Worm (Caenorhabditis elegans): ENCODE data around the gene F46B3.15.
A peak's percentile ranks its signal among the peaks of the same experiment; 100 is the strongest.

Gene F46B3.15

ce11 chrV:20654350-20654749 is 20.8 kb upstream of the F46B3.15 start, which contains the start of gene mnr-1:
TSS of gene mnr-1 (plus strand) at chrV:20654650.
- TF ChIP-seq snpc-1.2 (GFP tag; IDR thresholded peaks at IDR 0.05): no peak
- TF ChIP-seq F37D6.2 (tag; optimal IDR thresholded peaks at IDR 0.05): no peak
- no peak for TF ChIP-seq madf-5 (GFP tag; IDR thresholded peaks at IDR 0.05)
- no peak for TF ChIP-seq ceh-82 (tag; optimal IDR thresholded peaks at IDR 0.05)
- no peak for TF ChIP-seq jun-1 (tag; optimal IDR thresholded peaks at IDR 0.05)
- no peak for TF ChIP-seq dmd-6 (GFP tag; IDR thresholded peaks at IDR 0.05)

- no peak for TF ChIP-seq ceh-44 (GFP tag; IDR thresholded peaks at IDR 0.05)
- no peak for TF ChIP-seq skn-1 (tag; optimal IDR thresholded peaks at IDR 0.05)
- peak; percentile 14 for TF ChIP-seq fkh-10 (GFP tag; optimal IDR thresholded peaks at IDR 0.05)
These were observed 18.4 kb upstream of the F46B3.15 start for ce11 chrV:20651923-20652322.

ce11 chrV:20648868-20649267 is 15.3 kb upstream of the F46B3.15 start:
- TF ChIP-seq hif-1 (tag; optimal IDR thresholded peaks at IDR 0.05): no peak
- no peak for TF ChIP-seq aha-1 (tag)
- peak; percentile 19 for TF ChIP-seq hlh-30 (tag; optimal IDR thresholded peaks at IDR 0.05; ENCODE audit: insufficient read depth)
- TF ChIP-seq nhr-76 (tag; optimal IDR thresholded peaks at IDR 0.05): no peak
- TF ChIP-seq nhr-41 (GFP tag; IDR thresholded peaks at IDR 0.05): no peak
- TF ChIP-seq ces-1 (GFP tag; optimal IDR thresholded peaks at IDR 0.05): no peak
- TF ChIP-seq mxl-3 (GFP tag; optimal IDR thresholded peaks at IDR 0.05): peak; percentile 7
- TF ChIP-seq T20F7.1 (GFP tag; optimal IDR thresholded peaks at IDR 0.05): no peak
- TF ChIP-seq skn-1 (tag; optimal IDR thresholded peaks at IDR 0.05): no peak
- TF ChIP-seq nhr-28 (tag; optimal IDR thresholded peaks at IDR 0.05): peak; percentile 68
- TF ChIP-seq hmg-1.1 (GFP tag; IDR thresholded peaks at IDR 0.05): peak; percentile 22; the same call in 1 of the 2 replicates
- TF ChIP-seq cey-2 (tag; optimal IDR thresholded peaks at IDR 0.05; ENCODE audit: borderline replicate concordance, insufficient read depth): peak; percentile 32
- TF ChIP-seq lin-38 (GFP tag; IDR thresholded peaks at IDR 0.05): no peak
- no peak for TF ChIP-seq saeg-2 (GFP tag; IDR thresholded peaks at IDR 0.05)
- peak; percentile 31 for TF ChIP-seq hlh-11 (tag; optimal IDR thresholded peaks at IDR 0.05)

ce11 chrV:20645479-20645878 is 12.0 kb upstream of the F46B3.15 start:
- no peak for TF ChIP-seq dmd-6 (GFP tag; IDR thresholded peaks at IDR 0.05)
- TF ChIP-seq pha-4 (GFP tag; IDR thresholded peaks at IDR 0.05): no peak
- TF ChIP-seq pha-4 (tag; optimal IDR thresholded peaks at IDR 0.05): no peak
- no peak for TF ChIP-seq ceh-28 (tag; optimal IDR thresholded peaks at IDR 0.05)
- TF ChIP-seq mdl-1 (tag; optimal IDR thresholded peaks at IDR 0.05): no peak

- TF ChIP-seq madf-9 (GFP tag; conservative IDR thresholded peaks at IDR 0.05) (no peak), nhr-42 (GFP tag; IDR thresholded peaks at IDR 0.05) (no peak), ceh-82 (tag; optimal IDR thresholded peaks at IDR 0.05) (no peak), unc-130 (GFP tag; optimal IDR thresholded peaks at IDR 0.05) (no peak), nhr-102 (tag; optimal IDR thresholded peaks at IDR 0.05) (no peak), ama-1 (optimal IDR thresholded peaks at IDR 0.05) (no peak), ceh-28 (tag; optimal IDR thresholded peaks at IDR 0.05) (no peak), skn-1 (tag; optimal IDR thresholded peaks at IDR 0.05) (no peak), gei-8 (GFP tag; optimal IDR thresholded peaks at IDR 0.05) (no peak), daf-19 (GFP tag; conservative IDR thresholded peaks at IDR 0.05) (no peak)
These were observed 8.4 kb upstream of the F46B3.15 start, which contains the start of gene srxa-15 for ce11 chrV:20641896-20642295. TSS of gene srxa-15 (plus strand) at chrV:20642196.
